Worm (Caenorhabditis elegans) whole organism, mixed stage, embryonic: ENCODE data around the gene acdh-12.

ENCODE experiments used
- ceh-39 ChIP-seq: fragments of 150-350 bp; optimal IDR thresholded peaks from 2 replicates; lab custom pipeline; 2014; ENCODE audit warnings: missing biosample characterization, missing genetic modification characterization
- ceh-43 ChIP-seq: fragments of 200-800 bp; sonication (Bioruptor generic); optimal IDR thresholded peaks from 2 replicates; lab custom pipeline; 2018; ENCODE audit warnings: mild to moderate bottlenecking, missing genetic modification characterization, moderate library complexity, missing compliant biosample characterization
- elt-3 ChIP-seq: fragments of 150-350 bp; optimal IDR thresholded peaks from 2 replicates; lab custom pipeline; 2014; ENCODE audit warnings: missing biosample characterization, missing genetic modification characterization
- ham-2 ChIP-seq: fragments of 200-800 bp; sonication (Bioruptor generic); optimal IDR thresholded peaks from 2 replicates; lab custom pipeline; 2018; ENCODE audit warnings: mild to moderate bottlenecking, missing genetic modification characterization, missing compliant biosample characterization
- lin-13 ChIP-seq: fragments of 150-350 bp; optimal IDR thresholded peaks from 2 replicates; lab custom pipeline; 2014; ENCODE audit warnings: missing biosample characterization, missing genetic modification characterization
- lsy-2 ChIP-seq: fragments of 150-350 bp; optimal IDR thresholded peaks from 2 replicates; lab custom pipeline; 2014; ENCODE audit warnings: missing biosample characterization, missing genetic modification characterization
- nhr-12 ChIP-seq: fragments of 150-350 bp; optimal IDR thresholded peaks from 2 replicates; lab custom pipeline; 2014; ENCODE audit warnings: missing biosample characterization, missing genetic modification characterization
- nhr-237 ChIP-seq: fragments of 150-350 bp; optimal IDR thresholded peaks from 2 replicates; lab custom pipeline; 2014; ENCODE audit warnings: missing biosample characterization, missing genetic modification characterization
- nhr-28 ChIP-seq: fragments of 150-350 bp; optimal IDR thresholded peaks from 2 replicates; lab custom pipeline; 2014; ENCODE audit warnings: missing biosample characterization, missing genetic modification characterization
- pha-4 ChIP-seq: fragments of 150-350 bp; optimal IDR thresholded peaks from 2 replicates; lab custom pipeline; 2018; ENCODE audit warnings: missing biosample characterization, missing genetic modification reagents, missing genetic modification characterization
- sptf-1 ChIP-seq: sonication (generic microtip); optimal IDR thresholded peaks from 2 replicates; lab custom pipeline; 2017; ENCODE audit warnings: mild to moderate bottlenecking, missing genetic modification characterization, moderate library complexity, missing compliant biosample characterization
- ztf-11 ChIP-seq: fragments of 150-350 bp; optimal IDR thresholded peaks from 2 replicates; lab custom pipeline; 2014; ENCODE audit warnings: missing biosample characterization, missing genetic modification characterization

DNA sequence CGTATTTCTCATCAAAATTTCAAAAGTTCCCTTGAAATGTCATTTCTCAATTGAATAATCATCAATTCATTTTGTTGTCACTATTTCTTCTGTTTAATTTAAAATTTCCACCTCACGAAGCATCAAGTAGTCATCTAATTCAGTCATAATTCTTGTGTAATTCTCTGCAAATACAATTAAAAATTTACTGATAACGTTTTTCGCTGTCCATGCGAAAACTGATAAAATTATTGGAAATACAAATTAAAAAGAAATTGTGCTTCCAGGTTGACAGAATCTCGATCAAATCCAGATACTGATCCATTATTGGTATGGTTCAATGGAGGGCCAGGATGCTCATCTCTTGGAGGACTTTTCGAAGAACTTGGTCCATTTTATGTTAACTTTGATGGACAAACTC lies 37.8 kb upstream of the acdh-12 start:
- TF ChIP-seq lin-13 (no peak), elt-3 (no peak), nhr-237 (no peak), sptf-1 (no peak), ceh-39 (no peak), nhr-12 (tag; lab: Kevin White, UChicago) (no peak), ceh-43 (GFP tag; lab: Kevin White, UChicago) (no peak), lsy-2 (tag; lab: Kevin White, UChicago) (no peak), ham-2 (no peak), nhr-28 (tag; lab: Kevin White, UChicago) (no peak), pha-4 (no peak), ztf-11 (tag; lab: Kevin White, UChicago) (no peak)
